Worm (Caenorhabditis elegans): Measurements from ENCODE around the gene srg-33.

The srg-33 gene

DNA sequence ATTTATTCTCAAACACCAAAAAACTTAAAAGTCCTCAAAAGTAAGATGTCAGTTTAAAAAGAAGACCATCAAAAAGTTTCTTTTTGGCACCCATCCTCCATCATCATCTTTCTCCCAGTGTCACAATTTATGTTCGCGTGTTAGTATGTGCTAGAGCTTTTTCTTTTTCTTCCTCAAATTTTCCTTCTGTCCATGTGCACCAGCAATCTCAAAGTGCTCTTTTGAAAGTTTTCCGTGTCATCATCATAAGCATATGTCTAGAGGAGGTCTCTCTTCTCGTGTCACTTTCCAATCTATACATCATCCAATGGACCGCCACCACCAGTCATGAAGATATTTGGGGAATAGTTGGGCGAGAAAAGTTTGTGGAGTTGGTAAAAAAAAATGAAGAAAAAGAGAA lies 40.8 kb upstream of the srg-33 start:
- TF ChIP-seq Y53F4B.3 (GFP tag; IDR thresholded peaks at IDR 0.05) (no peak), dox-1 (GFP tag; IDR thresholded peaks at IDR 0.05) (no peak), ceh-91 (GFP tag; IDR thresholded peaks at IDR 0.05) (no peak), F23B12.7 (tag; optimal IDR thresholded peaks at IDR 0.05; ENCODE audit: insufficient read depth) (no peak), B0035.1 (tag; optimal IDR thresholded peaks at IDR 0.05) (no peak), cebp-2 (GFP tag; IDR thresholded peaks at IDR 0.05) (no peak), bed-2 (GFP tag; IDR thresholded peaks at IDR 0.05) (no peak), mxl-1 (tag; optimal IDR thresholded peaks at IDR 0.05) (no peak)

DNA sequence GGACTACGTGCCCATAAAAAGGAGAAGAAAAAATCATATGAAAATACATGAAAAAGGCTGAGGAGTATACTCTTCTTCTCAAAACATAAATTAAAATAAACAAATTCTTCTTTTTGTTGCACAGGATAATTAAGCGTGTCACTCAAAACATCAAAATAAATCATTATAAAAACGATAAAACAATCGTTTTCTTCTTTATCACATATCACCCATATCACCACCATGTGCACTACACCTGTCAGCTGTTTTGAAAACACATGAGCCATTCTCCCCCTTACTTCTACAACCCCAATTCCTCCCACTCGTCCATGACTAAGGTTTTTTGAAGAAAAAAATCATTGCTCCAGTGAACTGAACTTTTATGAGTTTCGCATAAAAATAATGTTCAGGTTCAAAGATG lies 39.3 kb upstream of the srg-33 start:
- TF ChIP-seq nhr-179 (tag; optimal IDR thresholded peaks at IDR 0.05), result no peak
- no peak for TF ChIP-seq hmg-1.2 (GFP tag; IDR thresholded peaks at IDR 0.05)
- TF ChIP-seq madf-10 (tag; optimal IDR thresholded peaks at IDR 0.05), result no peak
- TF ChIP-seq C06A6.2 (GFP tag; conservative IDR thresholded peaks at IDR 0.05), result no peak
- no peak for TF ChIP-seq zim-3 (tag; optimal IDR thresholded peaks at IDR 0.05)
- no peak for TF ChIP-seq ceh-27 (GFP tag; optimal IDR thresholded peaks at IDR 0.05)
- TF ChIP-seq mxl-1 (tag; optimal IDR thresholded peaks at IDR 0.05), result no peak
- TF ChIP-seq B0035.1 (tag; optimal IDR thresholded peaks at IDR 0.05), result no peak
- no peak for TF ChIP-seq ztf-26 (tag; optimal IDR thresholded peaks at IDR 0.05)
- TF ChIP-seq ceh-79 (tag; optimal IDR thresholded peaks at IDR 0.05), result no peak
- TF ChIP-seq ztf-6 (GFP tag; IDR thresholded peaks at IDR 0.05), result no peak
- no peak for TF ChIP-seq athp-1 (tag; optimal IDR thresholded peaks at IDR 0.05)
- no peak for TF ChIP-seq C17E4.6 (GFP tag; IDR thresholded peaks at IDR 0.05)
- TF ChIP-seq egl-18 (GFP tag; IDR thresholded peaks at IDR 0.05), result no peak
- TF ChIP-seq hrde-1 (tag; optimal IDR thresholded peaks at IDR 0.05; ENCODE audit: borderline replicate concordance), result no peak
- TF ChIP-seq snpc-1.3 (tag; optimal IDR thresholded peaks at IDR 0.05; ENCODE audit: insufficient read depth), result no peak
- TF ChIP-seq attf-5 (GFP tag; optimal IDR thresholded peaks at IDR 0.05), result no peak
- no peak for TF ChIP-seq Y53F4B.3 (GFP tag; IDR thresholded peaks at IDR 0.05)
- TF ChIP-seq lin-26 (GFP tag; IDR thresholded peaks at IDR 0.05), result no peak

DNA sequence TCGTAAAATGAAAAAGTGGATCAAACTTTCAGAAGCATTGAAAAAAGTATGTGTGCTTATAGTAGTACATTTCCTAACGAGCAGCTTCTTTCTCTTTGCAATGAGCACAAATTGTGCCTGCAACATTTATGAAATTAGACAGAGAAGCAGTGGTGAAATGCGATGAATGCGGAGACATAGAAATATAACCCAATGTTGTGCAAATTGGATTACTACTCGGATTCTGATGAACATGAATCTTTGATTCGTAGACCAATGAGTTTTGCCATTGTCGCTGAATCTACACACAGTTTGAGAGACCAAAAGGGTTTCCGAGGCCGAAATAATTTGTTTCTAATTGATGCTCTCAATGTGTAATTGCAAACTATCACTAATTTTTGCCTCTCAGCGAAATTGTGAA lies 37.9 kb upstream of the srg-33 start:
- TF ChIP-seq athp-1 (tag; optimal IDR thresholded peaks at IDR 0.05) (no peak), egrh-3 (GFP tag; IDR thresholded peaks at IDR 0.05) (no peak), mel-28 (tag; optimal IDR thresholded peaks at IDR 0.05; ENCODE audit: borderline replicate concordance) (no peak)

DNA sequence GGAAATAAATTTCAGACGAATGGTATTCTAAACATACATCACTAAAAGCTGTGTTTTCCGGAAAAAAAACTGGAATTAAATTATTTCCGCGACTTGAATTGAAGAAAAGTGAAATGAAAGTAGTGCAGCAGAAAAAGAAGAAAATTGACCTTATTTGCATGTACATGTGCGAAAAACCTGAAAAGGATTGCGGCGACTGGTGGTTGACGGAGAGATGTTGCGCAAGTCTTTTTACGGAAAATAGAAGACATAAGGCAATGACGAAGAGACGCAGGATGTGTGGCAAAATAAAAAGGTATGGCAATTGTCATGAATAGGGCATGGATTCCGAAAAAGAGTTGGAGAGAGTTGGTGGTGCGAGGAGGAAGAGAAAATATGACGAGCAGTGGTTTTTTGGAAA lies 36.9 kb upstream of the srg-33 start:
- TF ChIP-seq Y95B8A.8 (GFP tag; IDR thresholded peaks at IDR 0.05) (no peak), B0035.1 (tag; optimal IDR thresholded peaks at IDR 0.05) (no peak), lsl-1 (GFP tag; optimal IDR thresholded peaks at IDR 0.05) (no peak), attf-6 (GFP tag; IDR thresholded peaks at IDR 0.05) (no peak), F33H1.4 (GFP tag; IDR thresholded peaks at IDR 0.05) (no peak), C17E4.6 (GFP tag; IDR thresholded peaks at IDR 0.05) (no peak), dpff-1 (tag; optimal IDR thresholded peaks at IDR 0.05) (no peak)

DNA sequence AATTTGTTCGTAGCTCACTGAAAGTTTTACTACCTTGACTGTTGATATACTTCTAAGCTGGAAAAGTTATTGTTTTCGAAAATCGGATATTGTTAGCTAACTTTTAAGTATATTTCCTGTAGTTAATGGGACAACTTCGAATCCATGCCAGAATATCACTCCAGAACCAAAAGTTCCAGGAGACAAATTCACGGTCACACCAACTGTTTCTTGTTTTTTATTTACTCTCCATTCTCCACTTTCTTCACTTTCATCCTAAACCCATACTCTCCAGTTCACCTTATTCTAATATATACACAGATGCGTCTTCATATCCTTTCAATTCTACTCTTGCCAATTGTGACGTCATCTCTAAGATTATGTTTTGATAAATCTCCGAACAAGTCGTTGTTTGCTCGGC lies 32.8 kb upstream of the srg-33 start, which contains the start of gene C16D9.1:
Gene C16D9.1 (plus strand): TSS at position 301 of the 400 bp plus-strand sequence.
- no peak for TF ChIP-seq ama-1 (optimal IDR thresholded peaks at IDR 0.05)
- no peak for TF ChIP-seq ama-1 (GFP tag; optimal IDR thresholded peaks at IDR 0.05)
- TF ChIP-seq ets-4 (GFP tag; optimal IDR thresholded peaks at IDR 0.05), result no peak
- TF ChIP-seq hmg-20 (GFP tag; IDR thresholded peaks at IDR 0.05), result no peak
